Worm (Caenorhabditis elegans): ENCODE data around the gene C18B2.2.

Gene C18B2.2

ce11 chrX:3611740-3612139, 11.5 kb upstream of the C18B2.2 start:
- TF ChIP-seq unc-62 (GFP tag; optimal IDR thresholded peaks at IDR 0.05): no peak

DNA sequence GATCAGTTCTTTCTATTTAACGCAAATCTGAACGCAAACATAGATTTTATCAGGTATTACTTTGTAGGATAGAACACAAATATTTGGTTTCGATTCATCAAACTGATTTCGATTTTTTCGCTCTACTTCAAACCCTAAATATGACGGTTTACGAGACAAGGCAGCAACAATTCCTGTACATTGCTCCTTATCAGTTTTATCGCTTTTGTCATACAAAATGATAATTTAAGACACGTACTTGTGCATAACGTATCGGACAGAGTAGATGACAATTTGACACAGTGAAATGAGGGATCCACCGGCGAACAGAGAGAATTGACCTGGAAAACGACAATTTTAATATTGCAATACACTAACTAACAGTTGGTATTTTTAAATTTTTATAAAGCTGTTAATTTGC, 9.6 kb upstream of the C18B2.2 start:
- no peak for TF ChIP-seq unc-62 (GFP tag; optimal IDR thresholded peaks at IDR 0.05)

ce11 chrX:3617218-3617617, 6.0 kb upstream of the C18B2.2 start, which contains the start of gene del-9:
Gene del-9, minus strand, starts transcription at chrX:3617318.
- no peak for TF ChIP-seq unc-62 (GFP tag; optimal IDR thresholded peaks at IDR 0.05)

DNA sequence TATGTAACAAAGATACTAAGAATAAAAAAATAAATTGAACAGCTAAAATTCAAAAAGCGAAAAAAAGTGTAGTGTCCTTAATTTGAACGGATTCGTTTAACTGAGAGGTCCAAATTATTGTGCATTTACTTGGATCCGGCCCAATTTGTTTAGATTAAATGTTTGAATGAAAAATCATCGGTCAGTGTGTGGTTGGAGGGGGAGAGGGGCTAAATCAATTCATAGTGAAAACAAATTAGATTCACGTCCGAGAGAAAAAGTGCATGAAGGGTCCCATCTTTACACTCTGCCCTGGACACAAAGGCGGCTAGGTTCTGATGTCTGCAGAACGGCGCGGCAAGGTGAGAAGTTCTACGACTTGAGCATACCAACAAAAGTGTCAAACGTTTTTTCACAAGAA, 4.4 kb upstream of the C18B2.2 start:
- TF ChIP-seq unc-62 (GFP tag; optimal IDR thresholded peaks at IDR 0.05): no peak

DNA sequence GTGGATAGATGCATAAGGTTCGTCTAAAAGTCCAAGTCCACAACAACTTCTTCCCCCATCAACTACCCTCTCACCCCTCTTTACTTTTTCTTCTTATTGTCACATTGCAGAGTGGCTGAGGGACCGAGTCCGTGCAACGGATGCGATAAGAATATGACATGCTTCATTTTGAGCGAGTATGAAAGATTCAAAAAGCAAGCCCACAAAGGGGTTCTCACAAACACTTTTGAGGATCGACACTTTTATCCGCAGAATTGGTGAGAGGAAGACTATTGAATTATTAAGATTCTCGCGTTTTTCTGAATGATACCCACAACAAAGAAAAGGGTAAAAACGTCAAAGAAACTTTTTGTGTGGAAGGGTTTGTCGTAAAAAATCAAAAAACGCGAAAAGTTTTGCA, 2.3 kb downstream of the C18B2.2 start:
- TF ChIP-seq unc-62 (GFP tag; optimal IDR thresholded peaks at IDR 0.05): no peak

DNA sequence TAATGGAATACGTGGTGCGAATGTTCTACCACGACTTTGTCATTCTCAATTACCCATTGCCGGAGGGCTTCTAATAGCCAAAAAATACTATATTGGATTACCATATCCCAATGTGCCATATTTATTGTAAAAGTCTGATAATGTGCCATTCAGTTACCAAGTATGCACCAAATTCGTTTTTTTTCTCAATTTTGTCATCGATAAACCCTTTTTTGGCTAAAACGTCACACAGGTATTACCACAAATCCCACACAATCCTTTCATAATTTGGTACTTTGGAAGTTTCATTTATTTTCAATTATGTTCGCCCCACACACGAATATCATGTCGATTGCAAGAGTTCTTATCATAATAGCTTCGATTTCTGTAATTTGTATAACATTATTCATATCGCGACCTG, 4.8 kb downstream of the C18B2.2 start, which contains the start of gene vep-2:
vep-2 (plus strand) TSS at position 301 of the 400 bp plus-strand sequence.
- no peak for TF ChIP-seq unc-62 (GFP tag; optimal IDR thresholded peaks at IDR 0.05)

- TF ChIP-seq unc-62 (GFP tag; optimal IDR thresholded peaks at IDR 0.05): no peak
Observed at ce11 chrX:3630090-3630489, 6.8 kb downstream of the C18B2.2 start.

DNA sequence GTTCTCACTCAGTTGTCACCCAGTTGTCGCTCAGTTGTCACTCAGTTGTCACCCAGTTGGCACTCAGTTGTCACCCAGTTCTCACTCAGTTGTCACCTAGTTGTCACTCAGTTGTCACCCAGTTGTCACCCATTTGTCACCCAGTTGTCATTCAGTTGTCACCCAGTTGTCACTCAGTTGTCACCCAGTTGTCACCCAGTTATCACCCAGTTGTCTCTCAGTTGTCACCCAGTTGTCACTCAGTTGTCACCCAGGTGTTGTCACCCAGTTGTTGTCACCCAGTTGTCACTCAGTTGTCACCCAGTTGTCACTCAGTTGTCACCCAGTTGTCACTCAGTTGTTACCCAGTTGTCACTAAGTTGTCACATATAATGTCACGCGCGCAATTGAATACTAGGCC, 8.3 kb downstream of the C18B2.2 start:
- no peak for TF ChIP-seq unc-62 (GFP tag; optimal IDR thresholded peaks at IDR 0.05)

- no peak for TF ChIP-seq unc-62 (GFP tag; optimal IDR thresholded peaks at IDR 0.05)
Observed at ce11 chrX:3633654-3634053, 10.4 kb downstream of the C18B2.2 start, which contains the start of gene gst-11. Gene gst-11, minus strand, starts transcription at chrX:3633754.

ce11 chrX:3634782-3635181, 11.5 kb downstream of the C18B2.2 start:
- TF ChIP-seq unc-62 (GFP tag; optimal IDR thresholded peaks at IDR 0.05): no peak

- no peak for TF ChIP-seq unc-62 (GFP tag; optimal IDR thresholded peaks at IDR 0.05)
Observed at ce11 chrX:3644796-3645195, 21.5 kb downstream of the C18B2.2 start, which contains the start of gene tmem-24. Gene tmem-24, minus strand, starts transcription at chrX:3644896.

ce11 chrX:3645924-3646323, 22.7 kb downstream of the C18B2.2 start:
- TF ChIP-seq unc-62 (GFP tag; optimal IDR thresholded peaks at IDR 0.05): no peak

- TF ChIP-seq unc-62 (GFP tag; optimal IDR thresholded peaks at IDR 0.05): no peak
Observed at ce11 chrX:3650100-3650809, 27.0 kb downstream of the C18B2.2 start, which contains the start of the genes sax-1 and R11G1.2. Gene sax-1, minus strand, starts transcription at chrX:3650150. Gene R11G1.2, plus strand, starts transcription at chrX:3650614.

ce11 chrX:3654623-3655022, 31.4 kb downstream of the C18B2.2 start, which contains the start of gene R11G1.11:
Gene R11G1.11, plus strand, starts transcription at chrX:3654923.
- no peak for TF ChIP-seq unc-62 (GFP tag; optimal IDR thresholded peaks at IDR 0.05)

ce11 chrX:3655972-3656371, 32.7 kb downstream of the C18B2.2 start, which contains the start of gene R11G1.7:
Gene R11G1.7, plus strand, starts transcription at chrX:3656272.
- no peak for TF ChIP-seq unc-62 (GFP tag; optimal IDR thresholded peaks at IDR 0.05)

DNA sequence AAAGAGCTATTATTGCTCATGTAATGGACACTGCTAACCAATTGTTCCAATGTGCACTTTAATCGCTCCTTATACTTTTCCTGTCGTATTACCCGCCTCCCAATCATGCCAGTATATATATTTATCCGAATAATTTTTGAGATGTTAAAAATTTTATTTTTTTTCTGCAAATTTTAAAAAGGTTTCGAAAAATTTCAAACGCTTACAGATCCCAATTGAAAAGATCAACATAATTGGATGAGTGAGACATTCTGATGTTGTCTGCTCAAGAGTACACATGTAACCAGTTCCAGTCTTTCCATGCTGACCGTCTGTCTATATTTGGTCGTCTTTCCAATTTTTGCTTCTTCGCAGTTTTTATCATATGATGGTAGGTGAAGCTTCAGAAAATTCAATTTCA, 35.9 kb downstream of the C18B2.2 start, which contains the start of gene R11G1.1:
R11G1.1 (plus strand) TSS at position 301 of the 400 bp plus-strand sequence.
- no peak for TF ChIP-seq unc-62 (GFP tag; optimal IDR thresholded peaks at IDR 0.05)

- TF ChIP-seq unc-62 (GFP tag; optimal IDR thresholded peaks at IDR 0.05): no peak
Observed at ce11 chrX:3668842-3669241, 45.6 kb downstream of the C18B2.2 start, which contains the start of gene snet-1. Gene snet-1, minus strand, starts transcription at chrX:3668942.

Measured in whole organism, dauer.